Fruit fly (Drosophila melanogaster) whole organism: Measurements from ENCODE around the gene chinmo.

Experiments used
- Dll ChIP-seq: fragments of >200 bp; optimal IDR thresholded peaks from 2 replicates; lab custom pipeline; 2017
- pan ChIP-seq: fragments of >200 bp; optimal IDR thresholded peaks from 2 replicates; lab custom pipeline; 2017

DNA sequence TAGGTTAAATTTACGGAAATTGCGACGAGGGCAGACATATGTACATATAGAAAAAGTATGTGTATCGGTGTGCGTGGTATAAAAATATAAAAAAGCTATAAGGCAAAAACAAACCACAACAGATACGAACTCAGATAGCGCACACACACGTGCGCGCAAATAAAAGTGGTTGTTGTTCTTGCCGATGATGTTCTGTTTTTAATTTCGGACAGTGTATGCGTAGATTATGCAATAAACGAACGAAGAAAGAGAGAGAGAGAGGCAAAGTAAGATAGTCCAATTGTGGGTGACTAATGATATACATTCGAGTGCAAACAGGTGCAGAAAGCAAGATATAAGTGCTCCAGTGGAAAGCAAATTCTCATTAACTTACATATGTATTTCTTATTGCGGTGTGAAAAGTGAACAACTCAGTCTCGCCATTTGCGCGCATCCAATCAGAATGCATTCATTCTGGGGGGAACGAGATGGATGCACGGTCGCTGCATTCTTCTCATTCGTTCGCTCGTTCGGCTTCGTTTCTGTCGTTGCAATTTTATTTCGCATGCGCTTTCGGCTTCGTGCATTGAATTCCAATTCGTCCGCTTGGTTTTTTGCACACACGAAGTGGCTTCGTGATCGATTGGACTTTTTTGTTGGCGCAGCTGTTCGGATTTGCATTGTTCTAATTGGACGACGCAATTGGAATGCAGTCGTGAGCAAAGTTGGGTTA, 18.4 kb downstream of the chinmo start:
- no peak for TF ChIP-seq pan (lab: Kevin White, UChicago)
- TF ChIP-seq Dll (lab: Kevin White, UChicago): no peak
